Worm (Caenorhabditis elegans) whole organism, L4 larva: ENCODE results near the gene sdc-1.
"Not testable (repeated sequence)": the region's sequence is repeated elsewhere in the genome, so short reads cannot be mapped to it uniquely, and the experiment has no call there.

Experiments
- T20F7.1 ChIP-seq: fragments of 200-800 bp; sonication (Bioruptor generic); optimal IDR thresholded peaks from 2 replicates; lab custom pipeline; 2018; ENCODE audit warnings: mild to moderate bottlenecking, missing genetic modification characterization, missing compliant biosample characterization
- Y48G9A.11 ChIP-seq: fragments of 200-800 bp; sonication (Bioruptor generic); IDR thresholded peaks from 2 replicates; pipeline ENCODE4 v1.3.6; 2022; ENCODE audit warnings: missing genetic modification reagents, missing genetic modification characterization, missing compliant biosample characterization
- aha-1 ChIP-seq: fragments of 150-350 bp; peaks from one replicate; lab custom pipeline; 2014; ENCODE audit warnings: missing biosample characterization, missing genetic modification characterization
- aly-2 ChIP-seq: sonication (generic microtip); optimal IDR thresholded peaks from 2 replicates; lab custom pipeline; 2018; ENCODE audit warnings: missing biosample characterization, missing genetic modification characterization
- arid-1 ChIP-seq: fragments of 200-800 bp; sonication (Bioruptor generic); conservative IDR thresholded peaks from 2 replicates; pipeline ENCODE4 v1.3.6; 2022; ENCODE audit warnings: missing genetic modification reagents, missing genetic modification characterization, missing compliant biosample characterization
- ceh-20 ChIP-seq: fragments of 200-800 bp; sonication (Bioruptor generic); IDR thresholded peaks from 2 replicates; pipeline ENCODE4 v1.3.6; 2022; ENCODE audit warnings: missing genetic modification reagents, missing genetic modification characterization, missing compliant biosample characterization
- ceh-44 ChIP-seq: fragments of 200-800 bp; sonication (Bioruptor generic); IDR thresholded peaks from 2 replicates; pipeline ENCODE4 v1.3.6; 2022; ENCODE audit warnings: missing genetic modification reagents, missing genetic modification characterization, missing compliant biosample characterization
- ceh-82 ChIP-seq: sonication (generic microtip); optimal IDR thresholded peaks from 2 replicates; lab custom pipeline; 2017; ENCODE audit warnings: missing biosample characterization, missing genetic modification characterization
- ces-1 ChIP-seq: fragments of 150-350 bp; sonication (generic microtip); optimal IDR thresholded peaks from 4 replicates; lab custom pipeline; 2014; ENCODE audit warnings: missing biosample characterization, missing genetic modification reagents, missing genetic modification characterization
- daf-16 ChIP-seq, 3 experiments: sonication (generic microtip); optimal IDR thresholded peaks; 2 replicates each; lab custom pipeline; 2016 to 2017; ENCODE audit warnings: missing genetic modification characterization in 3 of 3, missing genetic modification reagents in 3 of 3, mild to moderate bottlenecking in 2 of 3, missing compliant biosample characterization in 2 of 3, missing biosample characterization in 1 of 3, moderate library complexity in 1 of 3
- dmd-9 ChIP-seq: fragments of 200-800 bp; sonication (Bioruptor generic); IDR thresholded peaks from 2 replicates; pipeline ENCODE4 v1.3.6; 2022; ENCODE audit warnings: missing genetic modification reagents, missing genetic modification characterization, missing compliant biosample characterization
- dve-1 ChIP-seq: sonication (generic microtip); optimal IDR thresholded peaks from 2 replicates; lab custom pipeline; 2017; ENCODE audit warnings: antibody characterized with exemption, mild to moderate bottlenecking, missing genetic modification characterization, missing compliant biosample characterization; ENCODE audit not compliant: insufficient read depth
- egl-43 ChIP-seq: fragments of 200-800 bp; sonication (Bioruptor generic); IDR thresholded peaks from 2 replicates; pipeline ENCODE4 v1.3.6; 2022; ENCODE audit warnings: missing genetic modification reagents, missing genetic modification characterization, missing compliant biosample characterization
- hif-1 ChIP-seq, 2 experiments: sonication (generic microtip); optimal IDR thresholded peaks; 2 replicates each; lab custom pipeline; 2016 to 2017; ENCODE audit warnings: missing compliant biosample characterization in 2 of 2, missing genetic modification characterization in 2 of 2, missing genetic modification reagents in 2 of 2, missing genotype in 2 of 2, mild to moderate bottlenecking in 1 of 2
- hlh-30 ChIP-seq: sonication (generic microtip); optimal IDR thresholded peaks from 2 replicates; lab custom pipeline; 2017; ENCODE audit warnings: antibody characterized with exemption, mild to moderate bottlenecking, missing genetic modification characterization, missing compliant biosample characterization; ENCODE audit not compliant: insufficient read depth
- lim-7 ChIP-seq: fragments of 200-800 bp; sonication (Bioruptor generic); IDR thresholded peaks from 2 replicates; pipeline ENCODE4 v1.3.6; 2022; ENCODE audit warnings: missing genetic modification characterization, missing compliant biosample characterization
- lin-1 ChIP-seq: fragments of 200-800 bp; sonication (Bioruptor generic); IDR thresholded peaks from 2 replicates; pipeline ENCODE4 v1.3.6; 2022; ENCODE audit warnings: missing genetic modification reagents, missing genetic modification characterization, missing compliant biosample characterization
- lin-39 ChIP-seq: fragments of 150-350 bp; optimal IDR thresholded peaks from 2 replicates; lab custom pipeline; 2014; ENCODE audit warnings: missing biosample characterization, missing genetic modification reagents, missing genetic modification characterization
- lir-3 ChIP-seq: sonication (generic microtip); optimal IDR thresholded peaks from 2 replicates; lab custom pipeline; 2016; ENCODE audit warnings: mild to moderate bottlenecking, missing genetic modification characterization, missing compliant biosample characterization
- mdt-29 ChIP-seq: fragments of 200-800 bp; sonication (Bioruptor generic); IDR thresholded peaks from 2 replicates; pipeline ENCODE4 v1.3.6; 2022; ENCODE audit warnings: missing genetic modification reagents, missing genetic modification characterization, missing compliant biosample characterization
- mxl-2 ChIP-seq: fragments of 200-800 bp; sonication (Bioruptor generic); conservative IDR thresholded peaks from 2 replicates; pipeline ENCODE4 v1.3.6; 2022; ENCODE audit warnings: missing genetic modification reagents, missing genetic modification characterization, missing compliant biosample characterization
- mxl-3 ChIP-seq: fragments of 200-800 bp; sonication (Bioruptor generic); optimal IDR thresholded peaks from 2 replicates; lab custom pipeline; 2018; ENCODE audit warnings: mild to moderate bottlenecking, missing genetic modification characterization, missing compliant biosample characterization
- nhr-11 ChIP-seq: fragments of 150-350 bp; optimal IDR thresholded peaks from 2 replicates; lab custom pipeline; 2014; ENCODE audit warnings: missing biosample characterization, missing genetic modification characterization
- nhr-25 ChIP-seq: sonication (generic microtip); optimal IDR thresholded peaks from 2 replicates; lab custom pipeline; 2017; ENCODE audit warnings: missing genetic modification characterization, mild to moderate bottlenecking, missing compliant biosample characterization, antibody characterized with exemption, moderate library complexity, borderline replicate concordance; ENCODE audit not compliant: insufficient read depth
- nhr-28 ChIP-seq: fragments of 150-350 bp; optimal IDR thresholded peaks from 2 replicates; lab custom pipeline; 2014; ENCODE audit warnings: missing biosample characterization, missing genetic modification characterization
- pha-4 ChIP-seq, 2 experiments: fragments of 150-350 bp in 1 of 2; fragments of 200-800 bp in 1 of 2; sonication (Bioruptor generic) in 1 of 2; IDR thresholded peaks in 1 of 2; optimal IDR thresholded peaks in 1 of 2; 2 replicates each; pipeline versions ENCODE4 v1.3.6 to Lab custom; 2014 to 2022; ENCODE audit warnings: missing genetic modification characterization in 2 of 2, missing genetic modification reagents in 2 of 2, missing biosample characterization in 1 of 2, missing compliant biosample characterization in 1 of 2
- pqm-1 ChIP-seq: sonication (generic microtip); optimal IDR thresholded peaks from 2 replicates; lab custom pipeline; 2017; ENCODE audit warnings: missing biosample characterization, missing genetic modification characterization
- snpc-1.2 ChIP-seq: fragments of 200-800 bp; sonication (Bioruptor generic); IDR thresholded peaks from 2 replicates; pipeline ENCODE4 v1.3.6; 2022; ENCODE audit warnings: missing genetic modification reagents, missing genetic modification characterization, missing compliant biosample characterization
- snpc-4 ChIP-seq: fragments of 150-350 bp; optimal IDR thresholded peaks from 2 replicates; lab custom pipeline; 2014; ENCODE audit warnings: missing biosample characterization, missing genetic modification characterization
- spr-1 ChIP-seq: sonication (generic microtip); optimal IDR thresholded peaks from 2 replicates; lab custom pipeline; 2016; ENCODE audit warnings: mild to moderate bottlenecking, missing genetic modification characterization, missing compliant biosample characterization
- tag-97 ChIP-seq: fragments of 200-800 bp; sonication (Bioruptor generic); IDR thresholded peaks from 2 replicates; pipeline ENCODE4 v1.3.6; 2022; ENCODE audit warnings: missing genetic modification characterization, missing compliant biosample characterization
- tra-1 ChIP-seq: fragments of 200-800 bp; sonication (Bioruptor generic); IDR thresholded peaks from 2 replicates; pipeline ENCODE4 v1.3.6; 2022; ENCODE audit warnings: missing genetic modification reagents, missing genetic modification characterization, missing compliant biosample characterization
- unc-130 ChIP-seq: sonication (generic microtip); optimal IDR thresholded peaks from 2 replicates; lab custom pipeline; 2016; ENCODE audit warnings: missing genetic modification reagents, missing genetic modification characterization, missing compliant biosample characterization
- unc-39 ChIP-seq: sonication (generic microtip); optimal IDR thresholded peaks from 2 replicates; lab custom pipeline; 2017; ENCODE audit warnings: missing biosample characterization, missing genetic modification characterization
- vab-7 ChIP-seq: fragments of 200-800 bp; sonication (Bioruptor generic); IDR thresholded peaks from 2 replicates; pipeline ENCODE4 v1.3.6; 2022; ENCODE audit warnings: missing genetic modification reagents, missing genetic modification characterization, missing compliant biosample characterization
- zfp-2 ChIP-seq: sonication (generic microtip); optimal IDR thresholded peaks from 2 replicates; lab custom pipeline; 2016; ENCODE audit warnings: mild to moderate bottlenecking, missing genetic modification characterization, missing compliant biosample characterization
- zip-11 ChIP-seq: fragments of 200-800 bp; sonication (Bioruptor generic); IDR thresholded peaks from 2 replicates; pipeline ENCODE4 v1.3.6; 2022; ENCODE audit warnings: missing genetic modification characterization, missing compliant biosample characterization
- zip-2 ChIP-seq: fragments of 150-350 bp; optimal IDR thresholded peaks from 2 replicates; lab custom pipeline; 2014; ENCODE audit warnings: missing biosample characterization, missing genetic modification characterization

sdc-1 gene

ce11 chrX:16271147-16271546 is 4.4 kb upstream of the sdc-1 start (continued):
- TF ChIP-seq snpc-4 (tag; lab: Kevin White, UChicago), result no peak
- TF ChIP-seq unc-39 (tag; lab: Kevin White, UChicago), result no peak
- no peak for TF ChIP-seq mxl-3 (GFP tag; lab: Kevin White, UChicago)
- peak; percentile 86 for TF ChIP-seq vab-7 (GFP tag; lab: Robert Waterston, UW)
- no peak for TF ChIP-seq ceh-82 (tag; lab: Kevin White, UChicago)
- 0 out of 2 replicates have a peak, but pooled peaks have one; percentile 21 for TF ChIP-seq mxl-2 (GFP tag; lab: Robert Waterston, UW)
- no peak for TF ChIP-seq lin-39 (tag; lab: Kevin White, UChicago)
- peak; percentile 27 for TF ChIP-seq nhr-28
- peak; percentile 51; the same call in 1 of the 2 replicates for TF ChIP-seq ceh-44 (GFP tag; lab: Robert Waterston, UW)
- no peak; the same call in 1 of the 2 replicates for TF ChIP-seq dmd-9 (GFP tag; lab: Robert Waterston, UW)

ce11 chrX:16283103-16283502 is 7.5 kb downstream of the sdc-1 start, which contains the start of gene F52E10.2:
F52E10.2 (minus strand) TSS chrX:16283203.
- TF ChIP-seq nhr-11 (tag; lab: Kevin White, UChicago) (no peak), snpc-1.2 (GFP tag; lab: Robert Waterston, UW) (no peak)

DNA sequence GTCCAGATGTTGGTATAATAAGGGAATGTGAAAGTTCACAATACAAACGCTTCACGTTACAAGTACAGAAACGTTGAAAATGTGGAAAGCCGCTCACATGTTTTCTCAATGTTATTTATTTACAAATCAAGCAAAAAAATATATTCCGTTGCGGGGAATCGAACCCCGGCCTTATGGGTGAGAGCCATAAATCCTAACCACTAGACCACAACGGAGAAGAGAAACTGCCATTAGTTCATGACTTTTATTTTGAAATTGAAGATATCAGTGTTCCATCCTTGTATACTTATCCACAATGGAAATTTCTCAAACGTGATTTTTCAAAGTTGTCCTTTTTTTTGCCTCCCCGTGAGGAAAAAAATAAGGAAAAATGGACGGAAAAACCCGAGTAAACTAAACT is 8.6 kb downstream of the sdc-1 start:
- TF ChIP-seq pha-4 (GFP tag; IDR thresholded peaks at IDR 0.05; lab: Robert Waterston, UW) (peak; percentile 61; the same call in 1 of the 2 replicates), mdt-29 (GFP tag; lab: Robert Waterston, UW) (0 out of 2 replicates have a peak, but pooled peaks have one; percentile 13), snpc-1.2 (GFP tag; lab: Robert Waterston, UW) (0 out of 2 replicates have a peak, but pooled peaks have one; percentile 12), ceh-20 (0 out of 2 replicates have a peak, but pooled peaks have one; percentile 13), vab-7 (GFP tag; lab: Robert Waterston, UW) (0 out of 2 replicates have a peak, but pooled peaks have one; percentile 31), lim-7 (GFP tag; lab: Robert Waterston, UW) (peak; percentile 57; the same call in 1 of the 2 replicates), egl-43 (peak; percentile 55; the same call in 1 of the 2 replicates), arid-1 (GFP tag; lab: Robert Waterston, UW) (0 out of 2 replicates have a peak, but pooled peaks have one; percentile 39)
- TF ChIP-seq pha-4 (tag; optimal IDR thresholded peaks at IDR 0.05; lab: Kevin White, UChicago), result not testable (repeated sequence)
- TF ChIP-seq, all 104 proteins: peak for 8; not testable (repeated sequence) for 96

- TF ChIP-seq daf-16 (GFP tag; optimal IDR thresholded peaks at IDR 0.05; lab: Kevin White, UChicago), result peak in 1 of 2 experiments; percentile 14
- TF ChIP-seq daf-16 (tag; optimal IDR thresholded peaks at IDR 0.05; lab: Kevin White, UChicago), result peak; percentile 9
- TF ChIP-seq hlh-30 (tag; lab: Kevin White, UChicago), result peak; percentile 4
- 0 out of 2 replicates have a peak, but pooled peaks have one; percentile 36 for TF ChIP-seq tra-1 (GFP tag; lab: Robert Waterston, UW)
- TF ChIP-seq dve-1 (tag; lab: Kevin White, UChicago), result peak; percentile 37
- TF ChIP-seq T20F7.1 (GFP tag; lab: Kevin White, UChicago), result no peak
- TF ChIP-seq ces-1 (GFP tag; lab: Kevin White, UChicago), result no peak
- TF ChIP-seq lim-7 (GFP tag; lab: Robert Waterston, UW), result 0 out of 2 replicates have a peak, but pooled peaks have one; percentile 59
These were observed 9.6 kb downstream of the sdc-1 start for ce11 chrX:16285151-16285550.

DNA sequence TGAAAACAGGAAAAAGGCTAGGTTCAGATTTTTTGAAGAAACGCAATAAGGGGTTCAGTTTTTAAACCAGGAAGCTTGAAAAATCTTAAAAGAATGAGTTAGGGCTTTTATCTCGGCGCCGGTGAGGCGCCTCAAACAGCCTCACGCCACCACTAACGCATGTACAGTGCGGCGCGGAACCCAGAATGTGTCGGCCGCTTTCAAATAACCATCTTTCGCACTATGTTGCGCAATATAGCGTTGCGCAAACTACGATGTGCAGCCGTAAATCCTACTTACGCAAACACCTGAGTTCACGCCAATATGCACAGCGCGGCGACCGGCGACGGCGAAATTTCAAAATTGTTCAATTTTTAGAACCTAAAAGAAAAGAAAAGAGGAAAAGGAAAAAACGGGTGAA is 14.1 kb downstream of the sdc-1 start:
- TF ChIP-seq snpc-4 (tag; lab: Kevin White, UChicago), result peak; percentile 33
- 0 out of 2 replicates have a peak, but pooled peaks have one; percentile 19 for TF ChIP-seq Y48G9A.11 (GFP tag; lab: Robert Waterston, UW)
- TF ChIP-seq tag-97, result no peak
- peak; percentile 12 for TF ChIP-seq aha-1 (tag; lab: Kevin White, UChicago)

DNA sequence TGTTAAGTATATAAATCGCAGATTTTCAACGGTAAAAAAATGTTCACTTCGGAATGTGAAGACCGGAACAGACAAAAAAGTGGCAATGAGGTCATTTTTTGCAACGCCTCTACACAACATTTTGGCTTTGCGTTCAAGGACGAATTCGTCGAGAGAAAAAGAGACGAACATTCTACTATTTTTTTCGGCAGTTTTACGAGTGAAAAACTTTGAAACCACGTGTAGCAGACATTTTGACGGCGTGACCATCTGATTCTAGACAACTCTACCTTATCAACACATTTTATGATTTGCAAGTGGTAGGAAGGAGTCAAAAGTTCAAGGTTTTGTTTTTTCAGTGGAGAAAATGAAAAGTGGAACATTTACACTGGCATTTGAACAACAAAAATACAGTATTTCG is 15.0 kb downstream of the sdc-1 start:
- TF ChIP-seq hif-1 (tag; optimal IDR thresholded peaks at IDR 0.05; lab: Kevin White, UChicago) (no peak), zfp-2 (no peak), pqm-1 (tag; lab: Kevin White, UChicago) (no peak), spr-1 (tag; lab: Kevin White, UChicago) (no peak), unc-130 (GFP tag; lab: Kevin White, UChicago) (no peak), aha-1 (tag; lab: Kevin White, UChicago) (no peak), zip-11 (GFP tag; lab: Robert Waterston, UW) (no peak), Y48G9A.11 (GFP tag; lab: Robert Waterston, UW) (no peak), arid-1 (GFP tag; lab: Robert Waterston, UW) (no peak), lin-1 (GFP tag; lab: Robert Waterston, UW) (no peak), zip-2 (tag; lab: Kevin White, UChicago) (no peak), lir-3 (no peak), egl-43 (no peak), ceh-20 (no peak), nhr-25 (tag; lab: Kevin White, UChicago) (peak; percentile 64), lim-7 (GFP tag; lab: Robert Waterston, UW) (no peak), aly-2 (tag; lab: Kevin White, UChicago) (no peak)
